Worm (Caenorhabditis elegans): Measurements from ENCODE around the gene C52E4.7.

Gene C52E4.7

ce11 chrV:11993706-11994345 is at the start of gene C52E4.7, which contains the start of gene cyl-1:
Gene C52E4.7, plus strand, starts transcription at chrV:11994295.
Gene cyl-1, minus strand, starts transcription at chrV:11993723.
- TF ChIP-seq T22C8.4 (GFP tag; IDR thresholded peaks at IDR 0.05): no peak
- TF ChIP-seq tab-1 (GFP tag; IDR thresholded peaks at IDR 0.05): no peak
- TF ChIP-seq klf-2 (GFP tag; conservative IDR thresholded peaks at IDR 0.05): no peak
- no peak for TF ChIP-seq ref-1 (GFP tag; conservative IDR thresholded peaks at IDR 0.05)
- no peak for TF ChIP-seq ztf-29 (GFP tag; IDR thresholded peaks at IDR 0.05)
- no peak for TF ChIP-seq ztf-23 (GFP tag; IDR thresholded peaks at IDR 0.05)
- TF ChIP-seq cog-1 (tag; optimal IDR thresholded peaks at IDR 0.05): no peak
- TF ChIP-seq med-1 (GFP tag; optimal IDR thresholded peaks at IDR 0.05; ENCODE audit: insufficient read depth): no peak
- TF ChIP-seq flt-1 (GFP tag; IDR thresholded peaks at IDR 0.05): no peak

ce11 chrV:11945429-11945828 is 48.7 kb upstream of the C52E4.7 start:
- TF ChIP-seq flt-1 (GFP tag; IDR thresholded peaks at IDR 0.05) (no peak), ref-1 (GFP tag; conservative IDR thresholded peaks at IDR 0.05) (no peak), klf-2 (GFP tag; conservative IDR thresholded peaks at IDR 0.05) (no peak), ztf-29 (GFP tag; IDR thresholded peaks at IDR 0.05) (no peak), tab-1 (GFP tag; IDR thresholded peaks at IDR 0.05) (no peak), T22C8.4 (GFP tag; IDR thresholded peaks at IDR 0.05) (no peak), ztf-23 (GFP tag; IDR thresholded peaks at IDR 0.05) (no peak), cog-1 (tag; optimal IDR thresholded peaks at IDR 0.05) (no peak)

- TF ChIP-seq flt-1 (GFP tag; IDR thresholded peaks at IDR 0.05) (no peak), med-1 (GFP tag; optimal IDR thresholded peaks at IDR 0.05; ENCODE audit: insufficient read depth) (no peak), ref-1 (GFP tag; conservative IDR thresholded peaks at IDR 0.05) (no peak), T22C8.4 (GFP tag; IDR thresholded peaks at IDR 0.05) (no peak), ztf-29 (GFP tag; IDR thresholded peaks at IDR 0.05) (no peak), tab-1 (GFP tag; IDR thresholded peaks at IDR 0.05) (no peak), klf-2 (GFP tag; conservative IDR thresholded peaks at IDR 0.05) (no peak), cog-1 (tag; optimal IDR thresholded peaks at IDR 0.05) (no peak), ztf-23 (GFP tag; IDR thresholded peaks at IDR 0.05) (no peak)
These were observed 47.3 kb upstream of the C52E4.7 start for ce11 chrV:11946818-11947217.

- no peak for TF ChIP-seq med-1 (GFP tag; optimal IDR thresholded peaks at IDR 0.05; ENCODE audit: insufficient read depth)
- no peak for TF ChIP-seq T22C8.4 (GFP tag; IDR thresholded peaks at IDR 0.05)
- TF ChIP-seq ref-1 (GFP tag; conservative IDR thresholded peaks at IDR 0.05): no peak
- no peak for TF ChIP-seq ztf-29 (GFP tag; IDR thresholded peaks at IDR 0.05)
- TF ChIP-seq cog-1 (tag; optimal IDR thresholded peaks at IDR 0.05): no peak
- no peak for TF ChIP-seq ztf-23 (GFP tag; IDR thresholded peaks at IDR 0.05)
- no peak for TF ChIP-seq klf-2 (GFP tag; conservative IDR thresholded peaks at IDR 0.05)
- TF ChIP-seq flt-1 (GFP tag; IDR thresholded peaks at IDR 0.05): no peak
- no peak for TF ChIP-seq tab-1 (GFP tag; IDR thresholded peaks at IDR 0.05)
These were observed 46.6 kb upstream of the C52E4.7 start for ce11 chrV:11947414-11947954.

ce11 chrV:11948581-11948980 is 45.5 kb upstream of the C52E4.7 start:
- TF ChIP-seq ztf-23 (GFP tag; IDR thresholded peaks at IDR 0.05) (no peak), ztf-29 (GFP tag; IDR thresholded peaks at IDR 0.05) (no peak), cog-1 (tag; optimal IDR thresholded peaks at IDR 0.05) (no peak), flt-1 (GFP tag; IDR thresholded peaks at IDR 0.05) (no peak), med-1 (GFP tag; optimal IDR thresholded peaks at IDR 0.05; ENCODE audit: insufficient read depth) (no peak), ref-1 (GFP tag; conservative IDR thresholded peaks at IDR 0.05) (no peak)

ce11 chrV:11949509-11950117 is 44.5 kb upstream of the C52E4.7 start:
- no peak for TF ChIP-seq T22C8.4 (GFP tag; IDR thresholded peaks at IDR 0.05)
- TF ChIP-seq ztf-23 (GFP tag; IDR thresholded peaks at IDR 0.05): no peak
- TF ChIP-seq klf-2 (GFP tag; conservative IDR thresholded peaks at IDR 0.05): no peak
- no peak for TF ChIP-seq ref-1 (GFP tag; conservative IDR thresholded peaks at IDR 0.05)
- no peak for TF ChIP-seq cog-1 (tag; optimal IDR thresholded peaks at IDR 0.05)
- TF ChIP-seq med-1 (GFP tag; optimal IDR thresholded peaks at IDR 0.05; ENCODE audit: insufficient read depth): no peak
- TF ChIP-seq ztf-29 (GFP tag; IDR thresholded peaks at IDR 0.05): no peak
- no peak for TF ChIP-seq tab-1 (GFP tag; IDR thresholded peaks at IDR 0.05)
- TF ChIP-seq flt-1 (GFP tag; IDR thresholded peaks at IDR 0.05): no peak

ce11 chrV:11951227-11951626 is 42.9 kb upstream of the C52E4.7 start:
- no peak for TF ChIP-seq klf-2 (GFP tag; conservative IDR thresholded peaks at IDR 0.05)
- no peak for TF ChIP-seq flt-1 (GFP tag; IDR thresholded peaks at IDR 0.05)
- TF ChIP-seq ztf-23 (GFP tag; IDR thresholded peaks at IDR 0.05): no peak

- TF ChIP-seq ztf-29 (GFP tag; IDR thresholded peaks at IDR 0.05) (no peak), med-1 (GFP tag; optimal IDR thresholded peaks at IDR 0.05; ENCODE audit: insufficient read depth) (no peak), ztf-23 (GFP tag; IDR thresholded peaks at IDR 0.05) (no peak), klf-2 (GFP tag; conservative IDR thresholded peaks at IDR 0.05) (no peak), tab-1 (GFP tag; IDR thresholded peaks at IDR 0.05) (no peak), flt-1 (GFP tag; IDR thresholded peaks at IDR 0.05) (no peak), cog-1 (tag; optimal IDR thresholded peaks at IDR 0.05) (no peak), T22C8.4 (GFP tag; IDR thresholded peaks at IDR 0.05) (no peak), ref-1 (GFP tag; conservative IDR thresholded peaks at IDR 0.05) (no peak)
These were observed 41.1 kb upstream of the C52E4.7 start for ce11 chrV:11952854-11953447.

ce11 chrV:11953621-11954020 is 40.5 kb upstream of the C52E4.7 start:
- TF ChIP-seq cog-1 (tag; optimal IDR thresholded peaks at IDR 0.05): no peak
- TF ChIP-seq ref-1 (GFP tag; conservative IDR thresholded peaks at IDR 0.05): no peak
- no peak for TF ChIP-seq med-1 (GFP tag; optimal IDR thresholded peaks at IDR 0.05; ENCODE audit: insufficient read depth)
- TF ChIP-seq klf-2 (GFP tag; conservative IDR thresholded peaks at IDR 0.05): no peak
- TF ChIP-seq ztf-29 (GFP tag; IDR thresholded peaks at IDR 0.05): no peak
- TF ChIP-seq flt-1 (GFP tag; IDR thresholded peaks at IDR 0.05): no peak
- no peak for TF ChIP-seq ztf-23 (GFP tag; IDR thresholded peaks at IDR 0.05)
- no peak for TF ChIP-seq tab-1 (GFP tag; IDR thresholded peaks at IDR 0.05)
- no peak for TF ChIP-seq T22C8.4 (GFP tag; IDR thresholded peaks at IDR 0.05)
